Worm (Caenorhabditis elegans) whole organism, L1 larva: ENCODE results near the gene ZK632.9.

Experiments used
- C34B4.2 ChIP-seq: sonication (generic microtip); optimal IDR thresholded peaks from 2 replicates; lab custom pipeline; 2017; ENCODE audit warnings: mild to moderate bottlenecking, missing genetic modification characterization, missing compliant biosample characterization
- F16B12.6 ChIP-seq: fragments of 150-350 bp; optimal IDR thresholded peaks from 2 replicates; lab custom pipeline; 2014; ENCODE audit warnings: missing biosample characterization, missing genetic modification characterization
- alr-1 ChIP-seq: fragments of 200-800 bp; sonication (Bioruptor generic); optimal IDR thresholded peaks from 2 replicates; lab custom pipeline; 2018; ENCODE audit warnings: borderline replicate concordance, mild to moderate bottlenecking, missing genetic modification characterization, missing compliant biosample characterization
- aly-2 ChIP-seq: fragments of 150-350 bp; optimal IDR thresholded peaks from 2 replicates; lab custom pipeline; 2014; ENCODE audit warnings: missing biosample characterization, missing genetic modification characterization
- ceh-63 ChIP-seq: fragments of 200-800 bp; sonication (Bioruptor generic); optimal IDR thresholded peaks from 2 replicates; lab custom pipeline; 2018; ENCODE audit warnings: mild to moderate bottlenecking, missing genetic modification characterization, missing compliant biosample characterization
- ceh-8 ChIP-seq: fragments of 200-800 bp; sonication (Bioruptor generic); optimal IDR thresholded peaks from 2 replicates; lab custom pipeline; 2018; ENCODE audit warnings: mild to moderate bottlenecking, missing genetic modification characterization, moderate library complexity, missing compliant biosample characterization
- ceh-82 ChIP-seq, 3 experiments: fragments of 150-350 bp in 1 of 3; sonication (generic microtip) in 2 of 3; optimal IDR thresholded peaks; 2 replicates each; lab custom pipeline; 2014 to 2017; ENCODE audit warnings: missing biosample characterization in 3 of 3, missing genetic modification characterization in 3 of 3
- ceh-90 ChIP-seq: sonication (generic microtip); optimal IDR thresholded peaks from 2 replicates; lab custom pipeline; 2016; ENCODE audit warnings: missing genetic modification characterization, missing compliant biosample characterization
- ces-1 ChIP-seq: fragments of 150-350 bp; optimal IDR thresholded peaks from 2 replicates; lab custom pipeline; 2014; ENCODE audit warnings: missing biosample characterization, missing genetic modification reagents, missing genetic modification characterization
- efl-1 ChIP-seq, 4 experiments: fragments of 150-350 bp; optimal IDR thresholded peaks in 3 of 4; peaks in 1 of 4; 1 replicate in 1 of 4; 2 replicates in 3 of 4; lab custom pipeline; 2014; ENCODE audit warnings: missing biosample characterization in 2 of 4, missing genetic modification characterization in 2 of 4, missing genetic modification reagents in 2 of 4
- efl-3 ChIP-seq: fragments of 200-800 bp; sonication (Bioruptor generic); optimal IDR thresholded peaks from 2 replicates; lab custom pipeline; 2018; ENCODE audit warnings: mild to moderate bottlenecking, missing genetic modification characterization, missing compliant biosample characterization
- egl-27 ChIP-seq, 2 experiments: fragments of 150-350 bp in 1 of 2; sonication (generic microtip); optimal IDR thresholded peaks; 3 replicates each; lab custom pipeline; 2017 to 2018; ENCODE audit warnings: missing biosample characterization in 2 of 2, missing genetic modification characterization in 2 of 2, missing genetic modification reagents in 2 of 2
- elt-2 ChIP-seq: sonication (generic microtip); optimal IDR thresholded peaks from 2 replicates; lab custom pipeline; 2016; ENCODE audit warnings: missing genetic modification characterization, mild to moderate bottlenecking, inconsistent platforms, missing compliant biosample characterization, missing genetic modification reagents
- elt-3 ChIP-seq, 6 experiments: fragments of 150-350 bp in 1 of 6; sonication (generic microtip); optimal IDR thresholded peaks; 2 replicates each; lab custom pipeline; 2017 to 2018; ENCODE audit warnings: missing biosample characterization in 6 of 6, missing genetic modification characterization in 6 of 6, inconsistent platforms in 1 of 6
- grh-1 ChIP-seq: fragments of 200-800 bp; sonication (Bioruptor generic); IDR thresholded peaks from 2 replicates; pipeline ENCODE4 v1.3.6; 2022; ENCODE audit warnings: missing genetic modification reagents, missing genetic modification characterization, missing compliant biosample characterization
- hlh-17 ChIP-seq: fragments of 200-800 bp; sonication (Bioruptor generic); optimal IDR thresholded peaks from 2 replicates; lab custom pipeline; 2018; ENCODE audit warnings: missing genetic modification characterization, mild to moderate bottlenecking, missing compliant biosample characterization, moderate library complexity, borderline replicate concordance
- hlh-4 ChIP-seq: sonication (generic microtip); optimal IDR thresholded peaks from 2 replicates; lab custom pipeline; 2016; ENCODE audit warnings: mild to moderate bottlenecking, missing genetic modification characterization, missing compliant biosample characterization
- hpl-2 ChIP-seq: fragments of 150-350 bp; optimal IDR thresholded peaks from 2 replicates; lab custom pipeline; 2014; ENCODE audit warnings: missing biosample characterization, missing genetic modification reagents, missing genetic modification characterization
- lin-15B ChIP-seq: fragments of 150-350 bp; sonication (generic microtip); optimal IDR thresholded peaks from 3 replicates; lab custom pipeline; 2014; ENCODE audit warnings: missing biosample characterization, missing genetic modification characterization
- lin-35 ChIP-seq, 2 experiments: fragments of 150-350 bp; optimal IDR thresholded peaks; 2 replicates each; lab custom pipeline; 2014; ENCODE audit warnings: missing biosample characterization in 2 of 2, missing genetic modification characterization in 2 of 2, missing genetic modification reagents in 2 of 2
- lin-39 ChIP-seq: fragments of 150-350 bp; optimal IDR thresholded peaks from 2 replicates; lab custom pipeline; 2014; ENCODE audit warnings: missing biosample characterization, missing genetic modification reagents, missing genetic modification characterization
- lir-3 ChIP-seq: sonication (generic microtip); optimal IDR thresholded peaks from 2 replicates; lab custom pipeline; 2016; ENCODE audit warnings: mild to moderate bottlenecking, missing genetic modification characterization, moderate library complexity, missing compliant biosample characterization; ENCODE audit not compliant: poor library complexity
- mep-1 ChIP-seq: fragments of 150-350 bp; optimal IDR thresholded peaks from 2 replicates; lab custom pipeline; 2014; ENCODE audit warnings: missing biosample characterization, missing genetic modification characterization
- nhr-19 ChIP-seq: fragments of 200-800 bp; sonication (Bioruptor generic); conservative IDR thresholded peaks from 2 replicates; pipeline ENCODE4 v1.3.6; 2022; ENCODE audit warnings: missing genetic modification characterization, missing compliant biosample characterization
- nhr-20 ChIP-seq: sonication (generic microtip); optimal IDR thresholded peaks from 2 replicates; lab custom pipeline; 2016; ENCODE audit warnings: mild to moderate bottlenecking, missing genetic modification characterization, missing compliant biosample characterization
- nhr-237 ChIP-seq: fragments of 150-350 bp; optimal IDR thresholded peaks from 2 replicates; lab custom pipeline; 2014; ENCODE audit warnings: missing biosample characterization, missing genetic modification characterization
- nhr-71 ChIP-seq: sonication (generic microtip); optimal IDR thresholded peaks from 2 replicates; lab custom pipeline; 2016; ENCODE audit warnings: mild to moderate bottlenecking, missing genetic modification characterization, moderate library complexity, missing compliant biosample characterization
- nhr-77 ChIP-seq: fragments of 150-350 bp; optimal IDR thresholded peaks from 2 replicates; lab custom pipeline; 2014; ENCODE audit warnings: missing biosample characterization, missing genetic modification characterization
- nhr-85 ChIP-seq: sonication (generic microtip); peaks from one replicate; lab custom pipeline; 2016; ENCODE audit warnings: missing genetic modification characterization, inconsistent platforms, missing compliant biosample characterization
- nhr-90 ChIP-seq: sonication (generic microtip); optimal IDR thresholded peaks from 2 replicates; lab custom pipeline; 2016; ENCODE audit warnings: mild to moderate bottlenecking, missing genetic modification characterization, missing compliant biosample characterization; ENCODE audit not compliant: poor library complexity
- pag-3 ChIP-seq: sonication (generic microtip); optimal IDR thresholded peaks from 2 replicates; lab custom pipeline; 2017; ENCODE audit warnings: missing genetic modification characterization, mild to moderate bottlenecking, missing compliant biosample characterization, antibody characterized with exemption, borderline replicate concordance; ENCODE audit not compliant: insufficient read depth
- skn-1 ChIP-seq: fragments of 150-350 bp; optimal IDR thresholded peaks from 2 replicates; lab custom pipeline; 2014; ENCODE audit warnings: missing biosample characterization, missing genetic modification characterization
- snpc-4 ChIP-seq: fragments of 150-350 bp; optimal IDR thresholded peaks from 2 replicates; lab custom pipeline; 2014; ENCODE audit warnings: missing biosample characterization, missing genetic modification characterization
- snu-23 ChIP-seq: sonication (generic microtip); optimal IDR thresholded peaks from 2 replicates; lab custom pipeline; 2016; ENCODE audit warnings: missing genetic modification characterization, missing compliant biosample characterization
- sox-4 ChIP-seq: sonication (generic microtip); optimal IDR thresholded peaks from 2 replicates; lab custom pipeline; 2016; ENCODE audit warnings: missing genetic modification characterization, missing compliant biosample characterization
- sptf-1 ChIP-seq: fragments of 150-350 bp; optimal IDR thresholded peaks from 2 replicates; lab custom pipeline; 2014; ENCODE audit warnings: missing biosample characterization, missing genetic modification characterization
- sup-37 ChIP-seq: fragments of 200-800 bp; sonication (Bioruptor generic); optimal IDR thresholded peaks from 2 replicates; lab custom pipeline; 2018; ENCODE audit warnings: mild to moderate bottlenecking, missing genetic modification characterization, missing compliant biosample characterization
- swsn-7 ChIP-seq: sonication (generic microtip); optimal IDR thresholded peaks from 2 replicates; lab custom pipeline; 2016; ENCODE audit warnings: missing genetic modification characterization, missing compliant biosample characterization
- tlp-1 ChIP-seq: fragments of 150-350 bp; optimal IDR thresholded peaks from 2 replicates; lab custom pipeline; 2014; ENCODE audit warnings: missing biosample characterization, missing genetic modification characterization
- unc-30 ChIP-seq: sonication (generic microtip); optimal IDR thresholded peaks from 2 replicates; lab custom pipeline; 2017; ENCODE audit warnings: missing biosample characterization, missing genetic modification characterization
- unc-86 ChIP-seq: sonication (generic microtip); optimal IDR thresholded peaks from 2 replicates; lab custom pipeline; 2016; ENCODE audit warnings: missing genetic modification characterization, missing compliant biosample characterization
- zip-4 ChIP-seq: fragments of 200-800 bp; sonication (Bioruptor generic); optimal IDR thresholded peaks from 2 replicates; lab custom pipeline; 2018; ENCODE audit warnings: mild to moderate bottlenecking, missing genetic modification characterization, moderate library complexity, missing compliant biosample characterization
- ztf-11 ChIP-seq, 2 experiments: sonication (generic microtip); optimal IDR thresholded peaks; 2 replicates each; lab custom pipeline; 2016 to 2017; ENCODE audit warnings: missing genetic modification characterization in 2 of 2, missing biosample characterization in 1 of 2, missing compliant biosample characterization in 1 of 2
- ztf-4 ChIP-seq: fragments of 150-350 bp; optimal IDR thresholded peaks from 2 replicates; lab custom pipeline; 2014; ENCODE audit warnings: missing biosample characterization, missing genetic modification characterization

Gene ZK632.9

DNA sequence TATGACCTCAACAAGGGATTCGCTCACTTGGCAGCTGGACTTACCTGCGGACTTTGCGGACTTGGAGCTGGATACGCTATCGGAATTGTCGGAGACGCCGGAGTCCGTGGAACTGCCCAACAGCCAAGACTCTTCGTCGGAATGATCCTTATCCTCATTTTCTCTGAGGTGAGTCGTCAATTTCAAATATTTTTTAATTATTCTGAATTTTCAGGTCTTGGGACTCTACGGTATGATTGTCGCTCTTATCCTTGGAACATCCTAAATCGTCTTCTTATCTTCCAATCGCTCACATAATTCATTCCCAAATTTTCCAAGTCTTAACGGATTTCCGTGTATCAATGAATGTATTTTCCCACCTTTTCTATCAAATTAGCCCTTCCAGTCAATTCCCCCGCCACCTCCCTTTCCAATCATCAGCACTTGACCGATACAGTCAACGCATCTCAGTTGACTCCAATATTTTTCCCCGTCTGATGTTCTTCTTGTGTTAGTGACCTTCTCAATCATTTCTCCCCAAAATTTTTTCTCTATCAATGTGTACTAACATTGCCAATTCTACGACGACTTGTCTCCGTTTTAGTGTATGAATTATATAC, 42.6 kb downstream of the ZK632.9 start, which contains the start of gene R10E11.6:
Gene R10E11.6 (plus strand): TSS at position 524 of the 599 bp plus-strand sequence.
- TF ChIP-seq lin-15B (no peak), ces-1 (GFP tag; lab: Kevin White, UChicago) (no peak), nhr-71 (tag; lab: Kevin White, UChicago) (no peak), efl-1 (optimal IDR thresholded peaks at IDR 0.05; lab: Kevin White, UChicago) (no peak), efl-1 (GFP tag; optimal IDR thresholded peaks at IDR 0.05 in 1 of 2; lab: Kevin White, UChicago) (peak in 1 of 2 experiments; percentile 93), mep-1 (no peak), nhr-20 (tag; lab: Kevin White, UChicago) (no peak), hlh-4 (no peak)

DNA sequence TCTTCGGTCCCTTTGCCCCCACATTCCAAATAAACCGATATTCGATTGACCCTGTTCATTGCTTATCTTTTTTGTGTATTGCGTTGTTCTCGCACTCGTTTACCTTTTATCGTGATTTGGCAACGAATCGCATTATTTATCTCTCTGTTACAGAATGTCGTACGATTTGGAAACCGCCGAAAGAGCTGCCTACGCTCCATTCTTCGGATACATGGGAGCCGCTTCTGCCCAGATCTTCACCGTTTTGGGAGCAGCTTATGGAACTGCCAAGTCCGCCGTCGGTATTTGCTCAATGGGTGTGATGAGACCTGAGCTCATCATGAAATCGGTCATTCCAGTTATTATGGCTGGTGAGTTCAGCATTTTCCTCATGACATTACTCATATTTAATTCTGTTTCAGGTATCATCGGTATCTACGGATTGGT, 43.2 kb downstream of the ZK632.9 start, which contains the start of gene vha-2:
Gene vha-2 (plus strand): TSS at position 154 of the 426 bp plus-strand sequence.
- TF ChIP-seq aly-2 (tag; lab: Kevin White, UChicago), result peak; percentile 60
- TF ChIP-seq ceh-63, result peak; percentile 8
- TF ChIP-seq nhr-85 (tag; lab: Kevin White, UChicago), result peak; percentile 80
- TF ChIP-seq alr-1 (tag; lab: Kevin White, UChicago), result peak; percentile 93
- peak in 1 of 2 experiments; percentile 13 for TF ChIP-seq lin-35 (GFP tag; optimal IDR thresholded peaks at IDR 0.05; lab: Kevin White, UChicago)
- 0 out of 2 replicates have a peak, but pooled peaks have one; percentile 10 for TF ChIP-seq grh-1 (GFP tag; lab: Robert Waterston, UW)
- TF ChIP-seq efl-3, result no peak
- no peak for TF ChIP-seq unc-30 (tag; lab: Kevin White, UChicago)
- TF ChIP-seq nhr-71 (tag; lab: Kevin White, UChicago), result peak; percentile 32

DNA sequence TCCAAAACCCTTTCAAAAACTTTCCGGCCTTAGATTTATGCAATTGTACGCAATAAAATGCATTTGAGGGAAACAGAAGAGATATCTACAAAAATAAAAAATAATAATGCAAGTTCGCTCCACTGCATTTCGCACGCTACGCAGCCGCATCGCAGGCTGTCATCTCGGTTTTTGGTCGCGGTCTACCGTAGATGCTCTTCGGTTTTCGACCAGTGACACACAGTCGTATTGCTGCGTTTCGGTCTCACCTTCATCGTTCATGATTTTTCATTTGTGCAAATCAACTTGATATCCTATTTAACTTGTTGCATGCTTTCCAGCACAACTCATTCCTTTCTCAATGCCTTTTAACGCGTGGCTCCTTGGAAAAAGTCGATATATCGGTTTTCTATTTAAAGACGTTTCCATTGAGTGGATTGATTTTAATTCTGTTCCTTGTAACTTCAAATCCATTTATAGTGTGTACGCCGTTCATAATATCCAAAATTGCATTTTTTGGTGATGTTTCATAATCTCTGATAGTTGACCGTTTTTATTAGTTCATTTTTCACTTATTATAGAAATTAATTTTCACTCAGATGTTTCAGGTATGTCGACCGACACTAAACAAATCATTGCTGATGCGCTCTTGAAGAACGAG, 44.4 kb downstream of the ZK632.9 start, which contains the start of gene vha-1:
Gene vha-1 (plus strand): TSS at position 590 of the 640 bp plus-strand sequence.
- TF ChIP-seq ztf-11 (tag; optimal IDR thresholded peaks at IDR 0.05; lab: Kevin White, UChicago) (peak in 1 of 2 experiments; percentile 18), lin-39 (tag; lab: Kevin White, UChicago) (no peak), sup-37 (GFP tag; lab: Kevin White, UChicago) (no peak), tlp-1 (no peak), unc-86 (tag; lab: Kevin White, UChicago) (peak; percentile 55), egl-27 (tag; optimal IDR thresholded peaks at IDR 0.05; lab: Kevin White, UChicago) (no peak), ceh-8 (GFP tag; lab: Kevin White, UChicago) (no peak), nhr-90 (peak; percentile 71), skn-1 (tag; lab: Kevin White, UChicago) (peak; percentile 91), nhr-71 (tag; lab: Kevin White, UChicago) (peak; percentile 90), nhr-20 (tag; lab: Kevin White, UChicago) (peak; percentile 88), snpc-4 (tag; lab: Kevin White, UChicago) (peak; percentile 43), F16B12.6 (tag; lab: Kevin White, UChicago) (peak; percentile 64), nhr-237 (peak; percentile 84), elt-2 (tag; lab: Kevin White, UChicago) (no peak), sptf-1 (tag; lab: Kevin White, UChicago) (no peak), hlh-17 (GFP tag; lab: Kevin White, UChicago) (no peak), ztf-4 (no peak), hpl-2 (peak; percentile 41), C34B4.2 (tag; lab: Kevin White, UChicago) (no peak), sox-4 (no peak), ceh-82 (tag; optimal IDR thresholded peaks at IDR 0.05; lab: Kevin White, UChicago) (peak; percentile 74 to 95 (median 83)), ceh-90 (tag; lab: Kevin White, UChicago) (no peak), elt-3 (tag; optimal IDR thresholded peaks at IDR 0.05; lab: Kevin White, UChicago) (peak in 4 of 6 experiments; percentile 11 to 92 (median 79)), pag-3 (no peak), lir-3 (tag; lab: Kevin White, UChicago) (peak; percentile 34), lin-35 (GFP tag; optimal IDR thresholded peaks at IDR 0.05; lab: Kevin White, UChicago) (peak; percentile 88 to 91), ceh-63 (no peak), swsn-7 (tag; lab: Kevin White, UChicago) (peak; percentile 73), nhr-77 (tag; lab: Kevin White, UChicago) (peak; percentile 90), mep-1 (peak; percentile 87), alr-1 (tag; lab: Kevin White, UChicago) (no peak), snu-23 (peak; percentile 94), efl-3 (no peak), nhr-19 (peak; percentile 53), zip-4 (GFP tag; lab: Kevin White, UChicago) (no peak)
